Worm (Caenorhabditis elegans): ENCODE measurements around the gene clc-18.

clc-18 gene

ce11 chrV:4109873-4110272, at the start of gene clc-18:
Gene clc-18 (minus strand): TSS chrV:4109973.
- no peak for TF ChIP-seq unc-62 (GFP tag; optimal IDR thresholded peaks at IDR 0.05)
- TF ChIP-seq elt-2 (tag; optimal IDR thresholded peaks at IDR 0.05), result no peak
- no peak for TF ChIP-seq skn-1 (tag; optimal IDR thresholded peaks at IDR 0.05)
- TF ChIP-seq aly-2 (tag; optimal IDR thresholded peaks at IDR 0.05), result no peak
- TF ChIP-seq lin-39 (tag; optimal IDR thresholded peaks at IDR 0.05), result no peak
- no peak for TF ChIP-seq fos-1 (tag; optimal IDR thresholded peaks at IDR 0.05)
- no peak for TF ChIP-seq unc-39 (tag; optimal IDR thresholded peaks at IDR 0.05)
- TF ChIP-seq lin-15B (tag; optimal IDR thresholded peaks at IDR 0.05), result no peak
- no peak for TF ChIP-seq nhr-28 (tag; optimal IDR thresholded peaks at IDR 0.05)
- TF ChIP-seq nhr-23 (tag; optimal IDR thresholded peaks at IDR 0.05), result no peak
- TF ChIP-seq pha-4 (tag; optimal IDR thresholded peaks at IDR 0.05), result no peak
- TF ChIP-seq snpc-4 (tag; optimal IDR thresholded peaks at IDR 0.05), result no peak
- TF ChIP-seq ceh-9 (tag; optimal IDR thresholded peaks at IDR 0.05), result no peak
- no peak for TF ChIP-seq nhr-12 (tag; optimal IDR thresholded peaks at IDR 0.05)
- no peak for TF ChIP-seq tbx-2 (tag; optimal IDR thresholded peaks at IDR 0.05)
- TF ChIP-seq ceh-16 (tag; optimal IDR thresholded peaks at IDR 0.05), result no peak
- no peak for TF ChIP-seq nhr-43 (tag; optimal IDR thresholded peaks at IDR 0.05; ENCODE audit: poor library complexity, severe bottlenecking)

- TF ChIP-seq elt-2 (tag; optimal IDR thresholded peaks at IDR 0.05), result peak; percentile 16
- TF ChIP-seq nfya-1 (tag; optimal IDR thresholded peaks at IDR 0.05; ENCODE audit: insufficient read depth), result peak; percentile 12
- TF ChIP-seq unc-39 (tag; optimal IDR thresholded peaks at IDR 0.05), result no peak
Measured at ce11 chrV:4157291-4157690, 47.5 kb upstream of the clc-18 start.

- TF ChIP-seq nhr-23 (tag; optimal IDR thresholded peaks at IDR 0.05) (no peak), hmg-11 (tag; optimal IDR thresholded peaks at IDR 0.05) (no peak), ztf-4 (tag; optimal IDR thresholded peaks at IDR 0.05) (no peak), eor-1 (tag; optimal IDR thresholded peaks at IDR 0.05) (no peak), nhr-28 (tag; optimal IDR thresholded peaks at IDR 0.05) (no peak), unc-62 (GFP tag; optimal IDR thresholded peaks at IDR 0.05) (no peak), nhr-11 (tag; optimal IDR thresholded peaks at IDR 0.05) (no peak), nhr-76 (tag; optimal IDR thresholded peaks at IDR 0.05) (no peak), lin-15B (tag; optimal IDR thresholded peaks at IDR 0.05) (no peak), pha-4 (tag; optimal IDR thresholded peaks at IDR 0.05) (no peak), mml-1 (tag; optimal IDR thresholded peaks at IDR 0.05) (no peak)
Measured at ce11 chrV:4152200-4152599, 42.4 kb upstream of the clc-18 start, which contains the start of gene Y45G5AM.6. Gene Y45G5AM.6 (minus strand): TSS chrV:4152300.

ce11 chrV:4151400-4151799, 41.6 kb upstream of the clc-18 start:
- TF ChIP-seq fos-1 (tag; optimal IDR thresholded peaks at IDR 0.05), result no peak
- no peak for TF ChIP-seq tbx-2 (tag; optimal IDR thresholded peaks at IDR 0.05)
- no peak for TF ChIP-seq nhr-25 (tag; optimal IDR thresholded peaks at IDR 0.05)
- TF ChIP-seq skn-1 (tag; optimal IDR thresholded peaks at IDR 0.05), result no peak
- TF ChIP-seq ama-1 (optimal IDR thresholded peaks at IDR 0.05), result no peak
- no peak for TF ChIP-seq jun-1 (tag; optimal IDR thresholded peaks at IDR 0.05)

- TF ChIP-seq snpc-4 (tag; optimal IDR thresholded peaks at IDR 0.05) (no peak), mml-1 (tag; optimal IDR thresholded peaks at IDR 0.05) (no peak), elt-2 (tag; optimal IDR thresholded peaks at IDR 0.05) (no peak), unc-39 (tag; optimal IDR thresholded peaks at IDR 0.05) (no peak), skn-1 (tag; optimal IDR thresholded peaks at IDR 0.05) (no peak), lin-15B (tag; optimal IDR thresholded peaks at IDR 0.05) (no peak), fos-1 (tag; optimal IDR thresholded peaks at IDR 0.05) (no peak), nhr-76 (tag; optimal IDR thresholded peaks at IDR 0.05) (no peak), jun-1 (tag; optimal IDR thresholded peaks at IDR 0.05) (no peak), ceh-9 (tag; optimal IDR thresholded peaks at IDR 0.05) (no peak), ceh-28 (tag; optimal IDR thresholded peaks at IDR 0.05) (no peak), tbx-2 (tag; optimal IDR thresholded peaks at IDR 0.05) (no peak), fkh-2 (tag; optimal IDR thresholded peaks at IDR 0.05) (no peak), ztf-11 (tag; optimal IDR thresholded peaks at IDR 0.05) (no peak), zag-1 (tag; optimal IDR thresholded peaks at IDR 0.05) (no peak)
Measured at ce11 chrV:4144205-4144604, 34.4 kb upstream of the clc-18 start, which contains the start of gene Y45G5AL.1. Gene Y45G5AL.1 (plus strand): TSS chrV:4144505.

ce11 chrV:4143034-4143433, 33.3 kb upstream of the clc-18 start:
- TF ChIP-seq lsy-12 (tag; optimal IDR thresholded peaks at IDR 0.05), result peak; percentile 47
- TF ChIP-seq elt-3 (tag; optimal IDR thresholded peaks at IDR 0.05), result no peak
- TF ChIP-seq nfya-1 (tag; optimal IDR thresholded peaks at IDR 0.05; ENCODE audit: insufficient read depth), result peak; percentile 89
- no peak for TF ChIP-seq elt-1 (tag; optimal IDR thresholded peaks at IDR 0.05)
- no peak for TF ChIP-seq ama-1 (optimal IDR thresholded peaks at IDR 0.05)
- TF ChIP-seq ceh-82 (tag; optimal IDR thresholded peaks at IDR 0.05), result no peak
- no peak for TF ChIP-seq nhr-12 (tag; optimal IDR thresholded peaks at IDR 0.05)
- peak; percentile 57 for TF ChIP-seq hmg-11 (tag; optimal IDR thresholded peaks at IDR 0.05)
- TF ChIP-seq ceh-9 (tag; optimal IDR thresholded peaks at IDR 0.05), result no peak
- no peak for TF ChIP-seq ztf-11 (tag; optimal IDR thresholded peaks at IDR 0.05)
- TF ChIP-seq ceh-28 (tag; optimal IDR thresholded peaks at IDR 0.05), result peak; percentile 63
- TF ChIP-seq elt-2 (tag; optimal IDR thresholded peaks at IDR 0.05), result peak; percentile 88
- TF ChIP-seq ztf-4 (tag; optimal IDR thresholded peaks at IDR 0.05), result no peak
- no peak for TF ChIP-seq unc-39 (tag; optimal IDR thresholded peaks at IDR 0.05)
- no peak for TF ChIP-seq aly-2 (tag; optimal IDR thresholded peaks at IDR 0.05)
- no peak for TF ChIP-seq daf-12 (tag; optimal IDR thresholded peaks at IDR 0.05)
- TF ChIP-seq nhr-77 (tag; optimal IDR thresholded peaks at IDR 0.05), result no peak
- TF ChIP-seq mml-1 (tag; optimal IDR thresholded peaks at IDR 0.05), result no peak
- TF ChIP-seq pqm-1 (tag; optimal IDR thresholded peaks at IDR 0.05), result peak; percentile 87
- no peak for TF ChIP-seq R02D3.7 (tag; optimal IDR thresholded peaks at IDR 0.05)
- no peak for TF ChIP-seq skn-1 (tag; optimal IDR thresholded peaks at IDR 0.05)
- TF ChIP-seq snpc-4 (tag; optimal IDR thresholded peaks at IDR 0.05), result peak; percentile 67
- TF ChIP-seq nhr-67 (tag; optimal IDR thresholded peaks at IDR 0.05), result no peak
- no peak for TF ChIP-seq fos-1 (tag; optimal IDR thresholded peaks at IDR 0.05)
